Worm (Caenorhabditis elegans): ENCODE measurements around the gene F23B12.4.

Gene F23B12.4

DNA sequence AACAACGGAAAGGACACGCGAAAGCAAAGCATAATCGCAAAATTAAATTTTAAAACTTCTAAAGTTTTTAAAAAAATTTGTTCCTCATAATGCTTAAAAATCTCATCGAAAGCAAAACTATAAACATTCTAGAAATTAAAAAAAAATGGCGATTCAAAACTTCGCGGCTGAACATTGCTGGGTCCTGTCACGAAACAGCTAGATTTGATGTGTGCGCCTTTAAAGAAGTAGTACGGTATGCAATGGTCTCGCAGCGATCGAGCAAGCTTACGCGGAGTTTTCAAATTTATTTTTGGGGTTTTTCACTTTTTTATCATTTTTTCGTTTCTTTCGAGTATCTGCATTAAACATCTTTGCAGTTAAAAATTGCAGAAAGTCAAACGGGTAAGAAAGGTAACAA, 16.1 kb downstream of the F23B12.4 start, which contains the start of gene coh-3 (continued):
- TF ChIP-seq cebp-1 (GFP tag; IDR thresholded peaks at IDR 0.05) (no peak), cebp-1 (tag; optimal IDR thresholded peaks at IDR 0.05) (no peak), bed-2 (GFP tag; IDR thresholded peaks at IDR 0.05) (no peak), mxl-1 (tag; optimal IDR thresholded peaks at IDR 0.05) (no peak), D2030.7 (GFP tag; IDR thresholded peaks at IDR 0.05) (peak; percentile 95), mcd-1 (GFP tag; IDR thresholded peaks at IDR 0.05) (peak; percentile 63), madf-3 (GFP tag; IDR thresholded peaks at IDR 0.05) (peak; percentile 90), egl-44 (GFP tag; IDR thresholded peaks at IDR 0.05) (no peak), ets-4 (GFP tag; optimal IDR thresholded peaks at IDR 0.05) (no peak), ztf-6 (GFP tag; IDR thresholded peaks at IDR 0.05) (no peak), attf-3 (GFP tag; conservative IDR thresholded peaks at IDR 0.05) (no peak), die-1 (tag; optimal IDR thresholded peaks at IDR 0.05) (no peak), him-1 (tag; optimal IDR thresholded peaks at IDR 0.05) (peak; percentile 53), T07F8.4 (tag; optimal IDR thresholded peaks at IDR 0.05) (no peak), ama-1 (optimal IDR thresholded peaks at IDR 0.05) (no peak), ama-1 (GFP tag; optimal IDR thresholded peaks at IDR 0.05) (no peak), ztf-25 (GFP tag; IDR thresholded peaks at IDR 0.05) (no peak), zim-3 (tag; optimal IDR thresholded peaks at IDR 0.05) (no peak), snpc-1.3 (tag; optimal IDR thresholded peaks at IDR 0.05; ENCODE audit: insufficient read depth) (peak; percentile 92), F22D6.2 (tag; optimal IDR thresholded peaks at IDR 0.05) (no peak), rec-8 (tag; optimal IDR thresholded peaks at IDR 0.05) (no peak), F55B11.4 (tag; optimal IDR thresholded peaks at IDR 0.05; ENCODE audit: borderline replicate concordance, insufficient read depth) (no peak), lin-35 (GFP tag; optimal IDR thresholded peaks at IDR 0.05) (peak in 1 of 3 experiments; percentile 30), dox-1 (GFP tag; IDR thresholded peaks at IDR 0.05) (peak; percentile 81), ceh-100 (GFP tag; IDR thresholded peaks at IDR 0.05) (peak; percentile 57; the same call in 1 of the 2 replicates), sdz-38 (tag; optimal IDR thresholded peaks at IDR 0.05) (no peak), dpl-1 (GFP tag; optimal IDR thresholded peaks at IDR 0.05) (peak; percentile 90), mes-4 (tag; optimal IDR thresholded peaks at IDR 0.05) (no peak), cebp-2 (GFP tag; IDR thresholded peaks at IDR 0.05) (no peak), F23B12.7 (tag; optimal IDR thresholded peaks at IDR 0.05; ENCODE audit: insufficient read depth) (peak; percentile 65), lin-40 (tag; optimal IDR thresholded peaks at IDR 0.05) (no peak), xnd-1 (tag; optimal IDR thresholded peaks at IDR 0.05) (peak; percentile 99), rpc-1 (optimal IDR thresholded peaks at IDR 0.05) (no peak), rpc-1 (tag; optimal IDR thresholded peaks at IDR 0.05) (peak; percentile 1), somi-1 (GFP tag; optimal IDR thresholded peaks at IDR 0.05) (no peak), F52B5.7 (tag; optimal IDR thresholded peaks at IDR 0.05) (no peak), let-607 (tag; optimal IDR thresholded peaks at IDR 0.05) (no peak), aptf-2 (GFP tag; conservative IDR thresholded peaks at IDR 0.05) (peak; percentile 65; the same call in 1 of the 2 replicates), chd-7 (tag; optimal IDR thresholded peaks at IDR 0.05) (no peak), nfya-2 (GFP tag; IDR thresholded peaks at IDR 0.05) (no peak), lin-54 (GFP tag; optimal IDR thresholded peaks at IDR 0.05) (peak; percentile 90), lsl-1 (GFP tag; optimal IDR thresholded peaks at IDR 0.05) (peak; percentile 99), lsy-27 (tag; optimal IDR thresholded peaks at IDR 0.05; ENCODE audit: borderline replicate concordance, insufficient read depth) (no peak), gei-17 (GFP tag; optimal IDR thresholded peaks at IDR 0.05) (no peak), madf-10 (tag; optimal IDR thresholded peaks at IDR 0.05) (no peak), hrde-1 (tag; optimal IDR thresholded peaks at IDR 0.05; ENCODE audit: borderline replicate concordance) (no peak), F33H1.4 (GFP tag; IDR thresholded peaks at IDR 0.05) (peak; percentile 99), unc-130 (GFP tag; optimal IDR thresholded peaks at IDR 0.05) (peak; percentile 59), egrh-3 (GFP tag; IDR thresholded peaks at IDR 0.05) (no peak)

All from whole organism, young adult.